Worm (Caenorhabditis elegans) whole organism, early embryonic: ENCODE results near the gene C27A7.3.

Source experiments
- B0310.2 ChIP-seq: sonication (generic microtip); optimal IDR thresholded peaks from 2 replicates; lab custom pipeline; 2016; ENCODE audit warnings: mild to moderate bottlenecking, missing genetic modification characterization, missing compliant biosample characterization
- F13C5.2 ChIP-seq: sonication (generic microtip); optimal IDR thresholded peaks from 2 replicates; lab custom pipeline; 2017; ENCODE audit warnings: mild to moderate bottlenecking, missing genetic modification characterization, inconsistent platforms, missing compliant biosample characterization
- aly-1 ChIP-seq: sonication (generic microtip); optimal IDR thresholded peaks from 2 replicates; lab custom pipeline; 2016; ENCODE audit warnings: missing genetic modification characterization, missing compliant biosample characterization
- ama-1 ChIP-seq: fragments of 150-350 bp; optimal IDR thresholded peaks from 2 replicates; lab custom pipeline; 2014
- ceh-13 ChIP-seq: fragments of 200-800 bp; sonication (Bioruptor generic); optimal IDR thresholded peaks from 2 replicates; lab custom pipeline; 2018; ENCODE audit warnings: mild to moderate bottlenecking, missing genetic modification characterization, missing compliant biosample characterization
- ceh-36 ChIP-seq: sonication (generic microtip); optimal IDR thresholded peaks from 2 replicates; lab custom pipeline; 2016; ENCODE audit warnings: missing genetic modification characterization, inconsistent platforms, missing compliant biosample characterization
- ets-7 ChIP-seq: sonication (generic microtip); optimal IDR thresholded peaks from 2 replicates; lab custom pipeline; 2016; ENCODE audit warnings: missing genotype, missing genetic modification characterization, missing compliant biosample characterization
- flt-1 ChIP-seq: fragments of 200-800 bp; sonication (Bioruptor generic); IDR thresholded peaks from 2 replicates; pipeline ENCODE4 v1.3.6; 2022; ENCODE audit warnings: missing genetic modification characterization, missing compliant biosample characterization
- hmbx-1 ChIP-seq: sonication (generic microtip); optimal IDR thresholded peaks from 2 replicates; lab custom pipeline; 2016; ENCODE audit warnings: mild to moderate bottlenecking, missing genetic modification characterization, missing compliant biosample characterization
- hmg-4 ChIP-seq: fragments of 200-800 bp; sonication (Bioruptor generic); optimal IDR thresholded peaks from 2 replicates; lab custom pipeline; 2018; ENCODE audit warnings: mild to moderate bottlenecking, missing genetic modification characterization, missing compliant biosample characterization
- hnd-1 ChIP-seq: sonication (generic microtip); optimal IDR thresholded peaks from 2 replicates; lab custom pipeline; 2016; ENCODE audit warnings: missing genetic modification characterization, missing compliant biosample characterization
- pes-1 ChIP-seq: fragments of 200-800 bp; sonication (Bioruptor generic); IDR thresholded peaks from 2 replicates; pipeline ENCODE4 v1.3.6; 2022; ENCODE audit warnings: missing genetic modification reagents, missing genetic modification characterization, missing compliant biosample characterization
- scrt-1 ChIP-seq: fragments of 200-800 bp; sonication (Bioruptor generic); IDR thresholded peaks from 2 replicates; pipeline ENCODE4 v1.3.6; 2022; ENCODE audit warnings: missing genetic modification characterization, missing compliant biosample characterization
- sea-1 ChIP-seq: fragments of 200-800 bp; sonication (Bioruptor generic); conservative IDR thresholded peaks from 2 replicates; pipeline ENCODE4 v1.3.6; 2022; ENCODE audit warnings: missing genetic modification characterization, missing compliant biosample characterization
- tbx-11 ChIP-seq: fragments of 200-800 bp; sonication (Bioruptor generic); IDR thresholded peaks from 2 replicates; pipeline ENCODE4 v1.3.6; 2022; ENCODE audit warnings: missing genetic modification characterization, missing compliant biosample characterization
- tbx-37 ChIP-seq: fragments of 200-800 bp; sonication (Bioruptor generic); conservative IDR thresholded peaks from 2 replicates; pipeline ENCODE4 v1.3.6; 2022; ENCODE audit warnings: missing genetic modification reagents, missing genetic modification characterization, missing compliant biosample characterization
- tra-4 ChIP-seq: sonication (generic microtip); optimal IDR thresholded peaks from 2 replicates; lab custom pipeline; 2017; ENCODE audit warnings: missing genetic modification characterization, missing compliant biosample characterization

C27A7.3 gene

DNA sequence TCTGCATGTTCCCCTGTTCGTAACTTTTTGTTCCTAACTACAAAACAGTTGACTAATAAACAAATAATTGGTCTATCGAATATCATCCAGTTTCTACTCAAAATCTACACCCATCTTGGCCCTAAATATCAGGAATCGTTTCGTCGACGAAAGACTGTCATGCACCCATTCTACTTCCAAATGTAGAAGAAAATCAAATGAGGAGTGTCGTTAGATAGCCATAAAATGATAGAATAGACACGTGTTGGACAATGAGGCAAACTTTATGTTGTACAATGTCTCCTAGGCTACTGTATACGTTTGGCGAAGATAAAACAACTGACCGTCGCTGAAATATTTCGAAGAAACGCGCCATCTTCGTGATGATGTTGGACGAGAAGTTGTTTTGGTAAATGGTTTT is 19.2 kb downstream of the C27A7.3 start:
- TF ChIP-seq F13C5.2 (tag; lab: Kevin White, UChicago) (no peak), tbx-11 (GFP tag; lab: Robert Waterston, UW) (no peak), tbx-37 (GFP tag; lab: Robert Waterston, UW) (no peak), aly-1 (tag; lab: Kevin White, UChicago) (no peak), flt-1 (GFP tag; lab: Robert Waterston, UW) (no peak), hmbx-1 (tag; lab: Kevin White, UChicago) (no peak), ceh-13 (GFP tag; lab: Kevin White, UChicago) (no peak), sea-1 (GFP tag; lab: Robert Waterston, UW) (no peak), scrt-1 (GFP tag; lab: Robert Waterston, UW) (no peak), tra-4 (tag; lab: Kevin White, UChicago) (no peak), pes-1 (GFP tag; lab: Robert Waterston, UW) (no peak), ets-7 (tag; lab: Kevin White, UChicago) (no peak), ama-1 (no peak), hmg-4 (GFP tag; lab: Kevin White, UChicago) (no peak), B0310.2 (tag; lab: Kevin White, UChicago) (no peak), ceh-36 (tag; lab: Kevin White, UChicago) (no peak), hnd-1 (no peak)

DNA sequence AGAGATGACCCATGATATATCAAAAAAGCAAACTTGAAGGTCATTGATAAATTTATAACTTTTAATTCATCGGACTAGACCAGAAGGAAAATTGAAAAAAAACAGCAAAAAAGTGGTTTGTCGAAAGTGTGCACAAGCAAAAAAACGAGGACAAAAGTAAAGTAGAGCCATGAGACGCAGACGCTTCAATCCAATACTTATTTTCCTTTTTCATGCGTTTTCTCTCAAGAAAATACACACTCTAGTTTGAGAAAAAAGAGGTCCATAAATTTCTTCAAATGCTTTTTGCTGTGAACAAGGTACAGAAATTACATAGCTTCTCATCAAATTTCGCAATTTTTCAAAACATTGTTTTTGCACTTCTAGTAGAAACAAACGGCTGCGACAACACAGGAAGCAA is 20.4 kb downstream of the C27A7.3 start:
- TF ChIP-seq B0310.2 (tag; lab: Kevin White, UChicago) = no peak
- TF ChIP-seq ets-7 (tag; lab: Kevin White, UChicago) = no peak

DNA sequence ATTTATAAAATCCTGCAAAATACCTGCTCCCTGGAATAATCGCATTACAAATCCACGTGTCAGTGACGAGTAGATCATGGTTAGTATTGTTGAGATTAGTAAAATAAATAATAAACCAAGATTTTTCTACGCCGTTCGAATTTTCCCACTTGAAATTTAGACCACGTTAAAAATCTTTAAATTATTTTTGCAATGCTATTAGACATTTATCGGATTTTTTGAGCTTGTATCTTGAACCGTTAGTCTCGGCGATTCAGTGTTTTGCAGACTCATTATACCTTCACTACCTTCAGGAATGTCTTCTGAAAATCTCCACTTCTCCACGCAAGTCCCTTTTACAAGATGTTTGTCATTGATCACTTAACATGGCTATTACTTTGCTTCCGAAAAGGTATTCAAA is 21.5 kb downstream of the C27A7.3 start, which contains the start of gene C27A7.5:
C27A7.5 (minus strand) TSS at position 101 of the 400 bp plus-strand sequence.
- TF ChIP-seq ceh-13 (GFP tag; lab: Kevin White, UChicago) (no peak), ceh-36 (tag; lab: Kevin White, UChicago) (no peak), ets-7 (tag; lab: Kevin White, UChicago) (no peak), tra-4 (tag; lab: Kevin White, UChicago) (no peak), tbx-11 (GFP tag; lab: Robert Waterston, UW) (no peak), sea-1 (GFP tag; lab: Robert Waterston, UW) (no peak), aly-1 (tag; lab: Kevin White, UChicago) (no peak), hmbx-1 (tag; lab: Kevin White, UChicago) (no peak), hmg-4 (GFP tag; lab: Kevin White, UChicago) (no peak)

DNA sequence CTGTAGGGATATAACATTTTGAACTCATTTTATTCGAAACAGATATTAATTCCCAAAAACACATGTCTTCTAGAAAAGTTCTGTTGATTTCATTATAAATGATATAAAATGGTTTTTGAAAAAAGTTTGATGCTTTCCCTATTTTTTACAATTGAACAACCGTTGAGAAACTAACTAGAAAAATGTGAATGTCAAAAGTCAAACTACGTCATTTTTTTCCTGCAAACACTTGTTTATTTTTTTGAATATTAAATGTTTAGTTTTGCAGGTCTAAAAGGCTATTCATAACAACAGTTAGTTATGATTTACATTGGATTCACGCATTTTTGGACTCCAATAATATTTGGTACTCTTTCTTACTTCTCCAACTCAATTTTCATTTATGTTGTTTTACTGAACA is 22.2 kb downstream of the C27A7.3 start, which contains the start of gene srj-4:
srj-4 (plus strand) TSS at position 301 of the 400 bp plus-strand sequence.
- TF ChIP-seq flt-1 (GFP tag; lab: Robert Waterston, UW) (no peak), ama-1 (no peak), ceh-13 (GFP tag; lab: Kevin White, UChicago) (no peak), tbx-37 (GFP tag; lab: Robert Waterston, UW) (no peak), hmg-4 (GFP tag; lab: Kevin White, UChicago) (no peak), B0310.2 (tag; lab: Kevin White, UChicago) (no peak), ets-7 (tag; lab: Kevin White, UChicago) (no peak), hmbx-1 (tag; lab: Kevin White, UChicago) (no peak), pes-1 (GFP tag; lab: Robert Waterston, UW) (no peak), ceh-36 (tag; lab: Kevin White, UChicago) (no peak), aly-1 (tag; lab: Kevin White, UChicago) (no peak), scrt-1 (GFP tag; lab: Robert Waterston, UW) (no peak), sea-1 (GFP tag; lab: Robert Waterston, UW) (no peak), tbx-11 (GFP tag; lab: Robert Waterston, UW) (no peak), F13C5.2 (tag; lab: Kevin White, UChicago) (no peak)

ce11 chrV:12167031-12167430 is 26.3 kb downstream of the C27A7.3 start:
- peak; percentile 8 for TF ChIP-seq aly-1 (tag; lab: Kevin White, UChicago)
- no peak for TF ChIP-seq ama-1

DNA sequence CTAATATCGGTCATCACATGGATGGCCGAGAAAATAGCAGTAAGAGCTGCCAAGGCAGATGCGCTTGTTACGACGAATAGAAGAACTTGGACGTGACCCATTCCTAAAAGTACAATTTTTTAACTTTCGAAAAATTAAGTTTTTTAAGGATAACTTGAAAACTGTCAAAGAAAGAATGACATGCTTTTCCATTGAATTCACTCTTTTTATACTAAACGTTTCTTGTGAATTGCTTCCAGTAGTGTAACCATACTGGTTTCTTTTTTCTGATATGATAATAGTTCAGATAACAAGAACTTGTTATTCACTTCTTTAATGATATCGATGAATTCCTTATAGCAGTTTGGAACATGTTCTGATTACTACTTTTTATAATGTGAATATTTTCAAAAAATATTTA is 26.9 kb downstream of the C27A7.3 start, which contains the start of gene col-37:
col-37 (minus strand) TSS at position 101 of the 400 bp plus-strand sequence.
- TF ChIP-seq hmbx-1 (tag; lab: Kevin White, UChicago) = no peak
- no peak for TF ChIP-seq pes-1 (GFP tag; lab: Robert Waterston, UW)
- TF ChIP-seq ama-1 = no peak
- no peak for TF ChIP-seq flt-1 (GFP tag; lab: Robert Waterston, UW)
- TF ChIP-seq ets-7 (tag; lab: Kevin White, UChicago) = no peak
- TF ChIP-seq hnd-1 = no peak
- no peak for TF ChIP-seq F13C5.2 (tag; lab: Kevin White, UChicago)
- no peak for TF ChIP-seq B0310.2 (tag; lab: Kevin White, UChicago)
- no peak for TF ChIP-seq scrt-1 (GFP tag; lab: Robert Waterston, UW)
- TF ChIP-seq tbx-11 (GFP tag; lab: Robert Waterston, UW) = no peak
- TF ChIP-seq tbx-37 (GFP tag; lab: Robert Waterston, UW) = no peak
- no peak for TF ChIP-seq aly-1 (tag; lab: Kevin White, UChicago)
- no peak for TF ChIP-seq ceh-13 (GFP tag; lab: Kevin White, UChicago)
- no peak for TF ChIP-seq sea-1 (GFP tag; lab: Robert Waterston, UW)
- no peak for TF ChIP-seq hmg-4 (GFP tag; lab: Kevin White, UChicago)
- TF ChIP-seq ceh-36 (tag; lab: Kevin White, UChicago) = no peak
- no peak for TF ChIP-seq tra-4 (tag; lab: Kevin White, UChicago)

ce11 chrV:12170114-12170513 is 29.4 kb downstream of the C27A7.3 start, which contains the start of gene ZK863.1:
Gene ZK863.1, minus strand, starts transcription at chrV:12170214.
- no peak for TF ChIP-seq B0310.2 (tag; lab: Kevin White, UChicago)
- no peak for TF ChIP-seq ceh-36 (tag; lab: Kevin White, UChicago)
- no peak for TF ChIP-seq tbx-37 (GFP tag; lab: Robert Waterston, UW)
- no peak for TF ChIP-seq ceh-13 (GFP tag; lab: Kevin White, UChicago)
- no peak for TF ChIP-seq sea-1 (GFP tag; lab: Robert Waterston, UW)
- no peak for TF ChIP-seq flt-1 (GFP tag; lab: Robert Waterston, UW)
- no peak for TF ChIP-seq hnd-1
- no peak for TF ChIP-seq aly-1 (tag; lab: Kevin White, UChicago)
- no peak for TF ChIP-seq F13C5.2 (tag; lab: Kevin White, UChicago)
- no peak for TF ChIP-seq hmbx-1 (tag; lab: Kevin White, UChicago)
- no peak for TF ChIP-seq tra-4 (tag; lab: Kevin White, UChicago)
- no peak for TF ChIP-seq tbx-11 (GFP tag; lab: Robert Waterston, UW)
- TF ChIP-seq pes-1 (GFP tag; lab: Robert Waterston, UW) = no peak
- no peak for TF ChIP-seq ets-7 (tag; lab: Kevin White, UChicago)
- no peak for TF ChIP-seq scrt-1 (GFP tag; lab: Robert Waterston, UW)
- no peak for TF ChIP-seq ama-1
- TF ChIP-seq hmg-4 (GFP tag; lab: Kevin White, UChicago) = no peak
